Worm (Caenorhabditis elegans) whole organism, young adult: ENCODE results near the gene clh-4.

Experiments
- atf-7 ChIP-seq: sonication (generic microtip); optimal IDR thresholded peaks from 2 replicates; lab custom pipeline; 2017; ENCODE audit warnings: mild to moderate bottlenecking, missing genetic modification characterization, missing compliant biosample characterization
- ets-4 ChIP-seq: fragments of 200-800 bp; sonication (Bioruptor generic); optimal IDR thresholded peaks from 2 replicates; lab custom pipeline; 2018; ENCODE audit warnings: mild to moderate bottlenecking, missing genetic modification characterization, missing compliant biosample characterization
- him-1 ChIP-seq: sonication (generic microtip); optimal IDR thresholded peaks from 2 replicates; lab custom pipeline; 2016; ENCODE audit warnings: missing genotype, missing genetic modification reagents, missing genetic modification characterization, missing compliant biosample characterization
- hrde-1 ChIP-seq: sonication (generic microtip); optimal IDR thresholded peaks from 2 replicates; lab custom pipeline; 2016; ENCODE audit warnings: missing genetic modification characterization, mild to moderate bottlenecking, missing compliant biosample characterization, moderate library complexity, missing genotype, missing genetic modification reagents, borderline replicate concordance
- lin-35 ChIP-seq, 3 experiments: fragments of 150-350 bp in 2 of 3; sonication (generic microtip) in 1 of 3; optimal IDR thresholded peaks; 2 replicates each; lab custom pipeline; 2014 to 2018; ENCODE audit warnings: missing biosample characterization in 3 of 3, missing genetic modification characterization in 3 of 3, missing genetic modification reagents in 3 of 3
- mes-4 ChIP-seq: sonication (generic microtip); optimal IDR thresholded peaks from 2 replicates; lab custom pipeline; 2016; ENCODE audit warnings: missing genotype, missing genetic modification characterization, missing compliant biosample characterization
- rcor-1 ChIP-seq: fragments of 200-800 bp; sonication (Bioruptor generic); IDR thresholded peaks from 2 replicates; pipeline ENCODE4 v1.3.6; 2022; ENCODE audit warnings: missing genetic modification reagents, missing genetic modification characterization, missing compliant biosample characterization
- snpc-1.1 ChIP-seq: sonication (generic microtip); optimal IDR thresholded peaks from 2 replicates; lab custom pipeline; 2017; ENCODE audit warnings: missing genetic modification characterization, mild to moderate bottlenecking, missing compliant biosample characterization, antibody characterized with exemption, moderate library complexity, missing genotype, missing genetic modification reagents; ENCODE audit not compliant: insufficient read depth
- snpc-4 ChIP-seq, 5 experiments: fragments of 150-350 bp in 1 of 5; sonication (generic microtip) in 4 of 5; optimal IDR thresholded peaks; 2 replicates each; lab custom pipeline; 2014 to 2018; ENCODE audit warnings: missing genetic modification characterization in 5 of 5, missing biosample characterization in 3 of 5, antibody characterized with exemption in 2 of 5, mild to moderate bottlenecking in 2 of 5, missing compliant biosample characterization in 2 of 5, missing genotype in 2 of 5, moderate library complexity in 2 of 5, missing genetic modification reagents in 1 of 5

DNA sequence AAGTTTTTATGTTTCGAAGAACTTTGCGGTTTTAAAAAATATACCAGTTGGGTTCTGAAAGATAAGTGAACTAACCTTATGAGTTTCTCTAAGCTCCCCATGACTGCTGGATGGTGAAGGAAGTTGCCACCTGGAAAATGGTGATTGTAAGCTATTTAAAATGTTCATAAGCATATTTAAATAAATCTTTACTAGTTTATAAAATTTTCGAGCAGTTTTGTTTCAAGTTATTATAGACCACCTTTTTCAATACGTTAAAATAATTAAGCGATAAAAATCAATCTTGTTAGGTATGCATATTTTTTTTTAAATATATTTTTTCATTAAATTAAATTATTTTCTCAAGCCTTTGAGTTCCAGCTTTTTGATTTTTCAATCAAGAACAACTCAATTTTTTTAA, 21.1 kb downstream of the clh-4 start, which contains the start of gene T06F4.1:
- TF ChIP-seq atf-7 (tag; lab: Kevin White, UChicago) (no peak), rcor-1 (GFP tag; lab: Robert Waterston, UW) (no peak), snpc-1.1 (tag; lab: Kevin White, UChicago) (no peak), hrde-1 (tag; lab: Kevin White, UChicago) (no peak), snpc-4 (GFP tag; optimal IDR thresholded peaks at IDR 0.05; lab: Kevin White, UChicago) (no peak), snpc-4 (tag; optimal IDR thresholded peaks at IDR 0.05; lab: Kevin White, UChicago) (no peak), him-1 (no peak), ets-4 (GFP tag; lab: Kevin White, UChicago) (no peak), mes-4 (no peak), lin-35 (GFP tag; optimal IDR thresholded peaks at IDR 0.05; lab: Kevin White, UChicago) (no peak)
